Fruit fly (Drosophila melanogaster): ENCODE data around the gene CG15005.

CG15005 gene

DNA sequence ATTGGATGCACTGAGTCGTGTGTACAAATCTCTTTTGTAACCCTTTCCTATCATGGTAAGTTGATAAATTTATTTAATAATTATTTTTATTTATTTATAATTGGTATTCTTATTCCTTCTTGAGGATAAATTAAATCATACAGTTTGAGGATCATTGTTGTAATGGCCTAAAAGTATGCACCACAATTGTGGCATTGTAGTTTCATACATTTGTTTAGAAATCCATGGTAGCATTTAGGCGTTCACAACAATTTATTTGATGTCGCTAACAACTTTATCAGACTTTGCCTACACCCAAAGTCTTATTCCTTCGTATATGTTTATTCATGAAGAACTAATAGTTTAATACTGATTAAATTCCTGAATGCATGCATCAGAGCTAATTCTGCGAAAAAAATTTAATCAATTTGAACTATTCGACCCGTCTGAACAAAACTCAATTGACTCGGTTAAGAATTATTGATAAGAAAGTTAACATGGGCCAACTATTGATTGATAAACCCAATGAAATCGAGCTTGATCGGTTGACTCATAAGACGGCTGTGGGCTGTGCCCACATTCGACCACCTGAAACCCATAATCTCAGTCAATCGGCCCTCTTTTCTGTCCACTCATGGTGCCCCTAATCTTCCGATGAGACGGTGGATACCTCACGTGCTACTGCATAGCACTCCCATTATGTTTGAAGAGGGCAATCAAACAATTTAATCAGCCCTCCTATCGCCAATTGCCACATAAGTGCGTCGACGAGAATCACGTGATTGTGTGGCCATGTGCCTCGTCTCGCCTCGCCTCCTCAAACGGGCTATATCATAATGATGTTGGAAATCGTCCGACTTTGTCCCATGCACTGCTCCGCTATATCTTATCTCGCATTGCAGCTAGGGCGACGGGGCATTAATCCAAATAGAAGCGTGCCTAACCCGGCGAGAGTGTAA, 15.4 kb upstream of the CG15005 start:
- TF ChIP-seq Ets98B (GFP tag; IDR thresholded peaks at IDR 0.05) (peak; percentile 21; the same call in 1 of the 2 replicates), CG32121 (GFP tag; IDR thresholded peaks at IDR 0.05) (0 out of 2 replicates have a peak, but pooled peaks have one; percentile 12), CG4496 (GFP tag; IDR thresholded peaks at IDR 0.05) (peak; percentile 37; the same call in 1 of the 3 replicates), Pif1A (GFP tag; optimal IDR thresholded peaks at IDR 0.05) (no peak)

dm6 chr3L:4215079-4215478, 10.9 kb upstream of the CG15005 start, which contains the start of gene Cpr64Ad:
Gene Cpr64Ad, plus strand, starts transcription at chr3L:4215379.
- TF ChIP-seq CG9948 (tag; optimal IDR thresholded peaks at IDR 0.05) (no peak), EcR (GFP tag; optimal IDR thresholded peaks at IDR 0.05) (no peak), CG12605 (GFP tag; IDR thresholded peaks at IDR 0.05) (no peak), CG13204 (GFP tag; optimal IDR thresholded peaks at IDR 0.05) (no peak), CG17806 (tag; optimal IDR thresholded peaks at IDR 0.05) (no peak), CG32121 (GFP tag; IDR thresholded peaks at IDR 0.05) (no peak), Snoo (tag; optimal IDR thresholded peaks at IDR 0.05) (no peak), CG8159 (tag; optimal IDR thresholded peaks at IDR 0.05) (no peak), fd96Ca (GFP tag; IDR thresholded peaks at IDR 0.05) (no peak), CG34367 (tag; optimal IDR thresholded peaks at IDR 0.05) (no peak), CG15710 (tag; optimal IDR thresholded peaks at IDR 0.05) (no peak), gl (tag; optimal IDR thresholded peaks at IDR 0.05) (no peak), rn (GFP tag; IDR thresholded peaks at IDR 0.05) (no peak), CG4496 (GFP tag; IDR thresholded peaks at IDR 0.05) (no peak), CG10348 (GFP tag; IDR thresholded peaks at IDR 0.05) (no peak)

- TF ChIP-seq Pif1B (GFP tag; optimal IDR thresholded peaks at IDR 0.05) = no peak
- TF ChIP-seq rn (GFP tag; IDR thresholded peaks at IDR 0.05) = no peak
- no peak for TF ChIP-seq CG4496 (GFP tag; IDR thresholded peaks at IDR 0.05)
- no peak for TF ChIP-seq CG9948 (tag; optimal IDR thresholded peaks at IDR 0.05)
- no peak for TF ChIP-seq EcR (GFP tag; optimal IDR thresholded peaks at IDR 0.05)
- TF ChIP-seq D1 (tag; optimal IDR thresholded peaks at IDR 0.05) = no peak
- no peak for TF ChIP-seq CG34367 (tag; optimal IDR thresholded peaks at IDR 0.05)
- no peak for TF ChIP-seq CG8159 (tag; optimal IDR thresholded peaks at IDR 0.05)
- no peak for TF ChIP-seq CG13204 (GFP tag; optimal IDR thresholded peaks at IDR 0.05)
- TF ChIP-seq Snoo (tag; optimal IDR thresholded peaks at IDR 0.05) = no peak
- no peak for TF ChIP-seq CG17806 (tag; optimal IDR thresholded peaks at IDR 0.05)
- no peak for TF ChIP-seq fd96Ca (GFP tag; IDR thresholded peaks at IDR 0.05)
- no peak for TF ChIP-seq CG32121 (GFP tag; IDR thresholded peaks at IDR 0.05)
Observed at dm6 chr3L:4212815-4213214, 8.7 kb upstream of the CG15005 start, which contains the start of gene Cpr64Ac. Gene Cpr64Ac, minus strand, starts transcription at chr3L:4212915.

DNA sequence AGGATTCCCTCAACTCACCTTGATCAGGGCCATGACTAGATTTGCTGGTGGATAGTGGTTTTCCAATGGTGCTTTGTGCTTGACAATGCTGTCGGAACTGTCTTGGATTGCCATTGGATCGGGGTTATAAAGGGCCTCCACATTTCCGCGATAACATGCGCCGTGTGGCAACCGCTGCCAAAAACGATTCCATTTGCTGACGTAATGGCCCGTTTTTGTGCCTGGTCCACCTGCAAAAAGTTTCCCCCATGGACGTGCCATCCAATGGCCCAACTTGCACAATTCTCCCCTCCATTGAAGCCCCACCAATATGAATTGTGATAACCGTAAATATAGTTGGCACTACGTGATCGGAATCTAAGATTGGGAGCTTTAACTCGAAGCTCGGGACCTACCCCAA, 7.3 kb upstream of the CG15005 start, which contains the start of gene Cpr64Ab:
Cpr64Ab (minus strand) TSS at position 101 of the 400 bp plus-strand sequence.
- TF ChIP-seq fd96Ca (GFP tag; IDR thresholded peaks at IDR 0.05) (no peak), Pif1A (GFP tag; optimal IDR thresholded peaks at IDR 0.05) (no peak), CG10348 (GFP tag; IDR thresholded peaks at IDR 0.05) (no peak), EcR (GFP tag; optimal IDR thresholded peaks at IDR 0.05) (no peak), CG14655 (GFP tag; optimal IDR thresholded peaks at IDR 0.05) (no peak), D1 (tag; optimal IDR thresholded peaks at IDR 0.05) (no peak), CG17806 (tag; optimal IDR thresholded peaks at IDR 0.05) (no peak), Ets98B (GFP tag; IDR thresholded peaks at IDR 0.05) (no peak), CG15710 (tag; optimal IDR thresholded peaks at IDR 0.05) (no peak), gl (tag; optimal IDR thresholded peaks at IDR 0.05) (no peak), CG34367 (tag; optimal IDR thresholded peaks at IDR 0.05) (no peak), Snoo (tag; optimal IDR thresholded peaks at IDR 0.05) (no peak), CG8301 (tag; optimal IDR thresholded peaks at IDR 0.05) (no peak), CG9948 (tag; optimal IDR thresholded peaks at IDR 0.05) (no peak), Pif1B (GFP tag; optimal IDR thresholded peaks at IDR 0.05) (no peak), CG13204 (GFP tag; optimal IDR thresholded peaks at IDR 0.05) (no peak), CG4496 (GFP tag; IDR thresholded peaks at IDR 0.05) (no peak)

- peak; percentile 61 for TF ChIP-seq fd96Ca (GFP tag; IDR thresholded peaks at IDR 0.05)
- TF ChIP-seq EcR (GFP tag; optimal IDR thresholded peaks at IDR 0.05) = no peak
- peak; percentile 4 for TF ChIP-seq CG9948 (tag; optimal IDR thresholded peaks at IDR 0.05)
- peak; percentile 79 for TF ChIP-seq Ets98B (GFP tag; IDR thresholded peaks at IDR 0.05)
- no peak for TF ChIP-seq Snoo (tag; optimal IDR thresholded peaks at IDR 0.05)
- peak; percentile 83 for TF ChIP-seq CG4496 (GFP tag; IDR thresholded peaks at IDR 0.05)
- peak; percentile 88 for TF ChIP-seq CG32121 (GFP tag; IDR thresholded peaks at IDR 0.05)
- TF ChIP-seq CG8301 (tag; optimal IDR thresholded peaks at IDR 0.05) = peak; percentile 45
Observed at dm6 chr3L:4209731-4210130, 5.6 kb upstream of the CG15005 start.

DNA sequence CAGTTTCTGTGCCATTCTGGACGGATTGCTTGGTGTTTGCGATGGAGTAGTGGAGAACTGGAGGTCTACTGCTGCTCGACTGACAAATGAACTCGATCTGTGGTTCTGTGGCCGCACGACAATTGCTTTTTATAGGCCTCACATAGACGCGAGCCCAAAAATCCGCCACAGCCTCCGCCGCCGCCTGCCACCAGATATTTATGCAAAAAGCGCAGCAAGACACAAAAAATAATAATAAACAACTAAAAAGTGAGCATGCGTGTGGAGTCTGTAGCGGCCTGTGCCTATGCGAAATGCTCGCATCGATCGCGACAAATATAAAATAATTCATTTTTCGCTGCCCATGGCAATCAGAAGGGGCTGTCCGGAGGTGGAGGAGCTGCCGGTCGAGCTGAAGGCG, 4.9 kb upstream of the CG15005 start, which contains the start of gene Cpr64Aa:
Cpr64Aa (minus strand) TSS at position 101 of the 400 bp plus-strand sequence.
- TF ChIP-seq CG32121 (GFP tag; IDR thresholded peaks at IDR 0.05) (no peak), CG15710 (tag; optimal IDR thresholded peaks at IDR 0.05) (no peak), gl (tag; optimal IDR thresholded peaks at IDR 0.05) (no peak)

Data from whole organism, pupa.